Worm (Caenorhabditis elegans): Measurements from ENCODE around the gene F32D8.1.

- no peak for TF ChIP-seq him-1 (tag; optimal IDR thresholded peaks at IDR 0.05)
- TF ChIP-seq dao-5 (tag; optimal IDR thresholded peaks at IDR 0.05), result no peak
- no peak for TF ChIP-seq W03F9.2 (tag; optimal IDR thresholded peaks at IDR 0.05)
Observed at ce11 chrV:10902682-10903081, 22.1 kb downstream of the F32D8.1 start, which contains the start of gene F32D8.8.
